Fruit fly (Drosophila melanogaster): ENCODE results near the gene CG12171.

- peak; percentile 0 for TF ChIP-seq Myc (optimal IDR thresholded peaks at IDR 0.05)
- TF ChIP-seq Sp1 (GFP tag; optimal IDR thresholded peaks at IDR 0.05) = peak; percentile 54
- peak; percentile 33 for TF ChIP-seq CG9705 (GFP tag; optimal IDR thresholded peaks at IDR 0.05)
- TF ChIP-seq sage (GFP tag; optimal IDR thresholded peaks at IDR 0.05) = peak; percentile 35
- TF ChIP-seq foxo (GFP tag; optimal IDR thresholded peaks at IDR 0.05) = peak in 1 of 2 experiments; percentile 74
- TF ChIP-seq psq (GFP tag; optimal IDR thresholded peaks at IDR 0.05) = peak; percentile 63
Measured at dm6 chr3R:5648569-5649476, 15.4 kb downstream of the CG12171 start, which contains the start of the genes MTA1-like and Sec23.
